Fruit fly (Drosophila melanogaster): ENCODE data around the gene PNUTS.

dm6 chr2L:867899-868605 lies 2.2 kb upstream of the PNUTS start, which contains the start of gene aru:
- TF ChIP-seq toe (GFP tag; optimal IDR thresholded peaks at IDR 0.05), result no peak
- peak; percentile 10 for TF ChIP-seq tj (GFP tag; optimal IDR thresholded peaks at IDR 0.05)
- TF ChIP-seq Hr96 (GFP tag; optimal IDR thresholded peaks at IDR 0.05), result no peak
- no peak for TF ChIP-seq CG5204 (GFP tag; optimal IDR thresholded peaks at IDR 0.05)
- no peak for TF ChIP-seq CG7045 (GFP tag; optimal IDR thresholded peaks at IDR 0.05)
- no peak for TF ChIP-seq CG11617 (GFP tag; optimal IDR thresholded peaks at IDR 0.05)
- TF ChIP-seq pad (GFP tag; optimal IDR thresholded peaks at IDR 0.05), result no peak
